Worm (Caenorhabditis elegans) whole organism, L2 larva: ENCODE results near the gene rsks-1.

Source experiments
- nhr-21 ChIP-seq: fragments of 150-350 bp; optimal IDR thresholded peaks from 2 replicates; lab custom pipeline; 2014; ENCODE audit warnings: missing biosample characterization, missing genetic modification characterization
- unc-39 ChIP-seq: fragments of 150-350 bp; optimal IDR thresholded peaks from 2 replicates; lab custom pipeline; 2014; ENCODE audit warnings: missing biosample characterization, missing genetic modification characterization
- zag-1 ChIP-seq: fragments of 150-350 bp; optimal IDR thresholded peaks from 2 replicates; lab custom pipeline; 2014; ENCODE audit warnings: missing biosample characterization, missing genetic modification characterization

DNA sequence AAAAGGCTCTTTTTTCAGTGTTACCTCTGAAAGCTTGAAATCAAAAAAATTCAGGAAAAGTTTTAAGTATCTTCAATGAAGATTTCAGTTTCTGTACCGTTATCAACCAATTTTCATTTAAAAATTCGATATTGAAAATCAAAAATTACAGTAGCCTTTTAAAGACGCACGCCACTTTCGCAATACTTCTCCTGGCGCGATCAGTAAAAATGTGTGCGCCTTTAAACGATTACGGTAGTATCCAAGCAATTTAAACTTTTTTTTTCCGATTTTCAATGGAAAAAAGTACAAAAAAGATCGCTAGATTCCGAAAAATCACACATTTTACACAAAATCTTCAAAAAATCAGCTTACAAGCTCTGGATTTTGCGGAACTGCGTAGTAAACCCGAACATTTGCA lies 45.0 kb downstream of the rsks-1 start:
- TF ChIP-seq nhr-21 (tag; lab: Kevin White, UChicago) (no peak), zag-1 (tag; lab: Kevin White, UChicago) (no peak), unc-39 (tag; lab: Kevin White, UChicago) (no peak)
